Fruit fly (Drosophila melanogaster) whole organism, wandering third instar larva: ENCODE measurements around the gene Ptp99A.
A peak's percentile ranks its signal among the peaks of the same experiment; 100 is the strongest.

Experiments
- Abd-B ChIP-seq: fragments of >200 bp; optimal IDR thresholded peaks from 2 replicates; lab custom pipeline; 2017; ENCODE audit warnings: missing biosample characterization, missing genetic modification characterization
- CG9705 ChIP-seq: fragments of 200-800 bp; sonication (Bioruptor generic); optimal IDR thresholded peaks from 2 replicates; lab custom pipeline; 2018; ENCODE audit warnings: missing biosample characterization, mild to moderate bottlenecking, missing genetic modification characterization
- CrebA ChIP-seq: fragments of 200-800 bp; sonication (Bioruptor generic); optimal IDR thresholded peaks from 2 replicates; lab custom pipeline; 2016; ENCODE audit warnings: missing biosample characterization, mild to moderate bottlenecking, missing genetic modification characterization, borderline replicate concordance
- Dfd ChIP-seq: fragments of >200 bp; optimal IDR thresholded peaks from 2 replicates; lab custom pipeline; 2017; ENCODE audit warnings: missing biosample characterization, missing genetic modification characterization
- Dif ChIP-seq: fragments of 200-275, 200-300 bp; sonication (Bioruptor generic); optimal IDR thresholded peaks from 2 replicates; lab custom pipeline; 2018; ENCODE audit warnings: missing biosample characterization, missing genetic modification characterization; ENCODE audit not compliant: partially characterized antibody
- GATAd ChIP-seq: sonication (Bioruptor generic); optimal IDR thresholded peaks from 2 replicates; lab custom pipeline; 2016; ENCODE audit warnings: missing biosample characterization, missing genetic modification characterization
- HLH106 ChIP-seq: fragments of 200-800 bp; optimal IDR thresholded peaks from 3 replicates; lab custom pipeline; 2019; ENCODE audit warnings: missing biosample characterization, mild to moderate bottlenecking, missing genetic modification characterization, moderate library complexity
- Hnf4 ChIP-seq: fragments of 200-800 bp; sonication (Bioruptor generic); optimal IDR thresholded peaks from 2 replicates; lab custom pipeline; 2016; ENCODE audit warnings: missing biosample characterization, mild to moderate bottlenecking, missing genetic modification characterization
- Hr83 ChIP-seq: fragments of 200-300 bp; sonication (Bioruptor generic); optimal IDR thresholded peaks from 2 replicates; lab custom pipeline; 2016; ENCODE audit warnings: missing biosample characterization, mild to moderate bottlenecking, missing genetic modification characterization, moderate library complexity; ENCODE audit not compliant: poor library complexity, severe bottlenecking
- Jra ChIP-seq: sonication (Bioruptor generic); optimal IDR thresholded peaks from 2 replicates; lab custom pipeline; 2016; ENCODE audit warnings: missing biosample characterization, missing genetic modification characterization
- Mio ChIP-seq: sonication (Bioruptor generic); optimal IDR thresholded peaks from 2 replicates; lab custom pipeline; 2016; ENCODE audit warnings: missing biosample characterization, missing genetic modification characterization
- Myc ChIP-seq: fragments of >200 bp; optimal IDR thresholded peaks from 2 replicates; lab custom pipeline; 2017
- N ChIP-seq: fragments of >200 bp; optimal IDR thresholded peaks from 2 replicates; lab custom pipeline; 2018; ENCODE audit warnings: missing biosample characterization, missing external identifiers, missing genetic modification characterization
- OdsH ChIP-seq: fragments of 200-800 bp; sonication (Bioruptor generic); optimal IDR thresholded peaks from 2 replicates; lab custom pipeline; 2016; ENCODE audit warnings: missing biosample characterization, mild to moderate bottlenecking, missing genetic modification characterization
- Rel ChIP-seq, 2 experiments: fragments of 200-800 bp; sonication (Bioruptor generic) in 1 of 2; optimal IDR thresholded peaks; 2 replicates in 1 of 2; 3 replicates in 1 of 2; lab custom pipeline; 2016 to 2019; ENCODE audit warnings: mild to moderate bottlenecking in 2 of 2, missing biosample characterization in 2 of 2, missing genetic modification characterization in 2 of 2, moderate library complexity in 1 of 2
- Sp1 ChIP-seq: fragments of 200-800 bp; sonication (Bioruptor generic); optimal IDR thresholded peaks from 3 replicates; lab custom pipeline; 2019; ENCODE audit warnings: missing biosample characterization, mild to moderate bottlenecking, missing genetic modification characterization, moderate library complexity
- Vsx2 ChIP-seq: fragments of 200-300, 225-300 bp; sonication (Bioruptor generic); optimal IDR thresholded peaks from 2 replicates; lab custom pipeline; 2018; ENCODE audit warnings: missing biosample characterization, missing genetic modification characterization; ENCODE audit not compliant: partially characterized antibody
- brk ChIP-seq: fragments of 200-800 bp; sonication (Bioruptor generic); optimal IDR thresholded peaks from 2 replicates; lab custom pipeline; 2016; ENCODE audit warnings: missing biosample characterization, mild to moderate bottlenecking, missing genetic modification characterization
- dl ChIP-seq, 2 experiments: fragments of 175-275, 200-275 bp in 1 of 2; fragments of 200-275 bp in 1 of 2; sonication (Bioruptor generic); optimal IDR thresholded peaks; lab custom pipeline; 2018; ENCODE audit warnings: mild to moderate bottlenecking in 2 of 2, missing biosample characterization in 2 of 2, missing genetic modification characterization in 2 of 2, moderate library complexity in 2 of 2; ENCODE audit not compliant: partially characterized antibody in 2 of 2, insufficient read depth in 1 of 2
- dmrt93B ChIP-seq: fragments of 200-800 bp; sonication (Bioruptor generic); optimal IDR thresholded peaks from 2 replicates; lab custom pipeline; 2018; ENCODE audit warnings: missing biosample characterization, mild to moderate bottlenecking, missing genetic modification characterization
- ey ChIP-seq: fragments of 200-800 bp; sonication (Bioruptor generic); optimal IDR thresholded peaks from 2 replicates; lab custom pipeline; 2016; ENCODE audit warnings: missing biosample characterization, missing genetic modification characterization
- foxo ChIP-seq, 2 experiments: fragments of 200-800 bp; sonication (Bioruptor generic); optimal IDR thresholded peaks; 2 replicates in 1 of 2; 3 replicates in 1 of 2; lab custom pipeline; 2016 to 2017; ENCODE audit warnings: missing biosample characterization in 2 of 2, missing genetic modification characterization in 2 of 2
- fru ChIP-seq: fragments of 200-800 bp; sonication (Bioruptor generic); optimal IDR thresholded peaks from 3 replicates; lab custom pipeline; 2016; ENCODE audit warnings: missing biosample characterization, mild to moderate bottlenecking, missing genetic modification characterization
- h ChIP-seq: fragments of 200-800 bp; sonication (Bioruptor generic); optimal IDR thresholded peaks from 3 replicates; lab custom pipeline; 2016; ENCODE audit warnings: missing biosample characterization, mild to moderate bottlenecking, missing genetic modification characterization
- jim ChIP-seq: fragments of 175-275, 200-325 bp; sonication (Bioruptor generic); optimal IDR thresholded peaks from 2 replicates; lab custom pipeline; 2016; ENCODE audit warnings: missing biosample characterization, mild to moderate bottlenecking, missing genetic modification characterization
- pan ChIP-seq: fragments of >200 bp; optimal IDR thresholded peaks from 2 replicates; lab custom pipeline; 2017
- rgr ChIP-seq: fragments of 200-800 bp; sonication (Bioruptor generic); optimal IDR thresholded peaks from 3 replicates; lab custom pipeline; 2016; ENCODE audit warnings: missing biosample characterization, mild to moderate bottlenecking, missing genetic modification characterization
- sv ChIP-seq: fragments of 200-800 bp; sonication (Bioruptor generic); optimal IDR thresholded peaks from 3 replicates; lab custom pipeline; 2016; ENCODE audit warnings: missing biosample characterization, missing genetic modification characterization
- tai ChIP-seq: sonication (Bioruptor generic); optimal IDR thresholded peaks from 2 replicates; lab custom pipeline; 2016; ENCODE audit warnings: missing biosample characterization, missing genetic modification characterization
- usp ChIP-seq: fragments of >200 bp; optimal IDR thresholded peaks from 2 replicates; lab custom pipeline; 2017; ENCODE audit warnings: missing biosample characterization, missing genetic modification characterization
- woc ChIP-seq: sonication (Bioruptor generic); optimal IDR thresholded peaks from 2 replicates; lab custom pipeline; 2016; ENCODE audit warnings: missing biosample characterization, mild to moderate bottlenecking, missing genetic modification characterization

Ptp99A gene

dm6 chr3R:29479922-29480321, 102.5 kb downstream of the Ptp99A start:
- TF ChIP-seq h (peak; percentile 4), dl (GFP tag; optimal IDR thresholded peaks at IDR 0.05; lab: Kevin White, UChicago; ENCODE audit: insufficient read depth in 1 of 2, partially characterized antibody in 2 of 2) (no peak), Hr83 (GFP tag; lab: Kevin White, UChicago) (peak; percentile 30)
- TF ChIP-seq, all 38 proteins: peak for 2

dm6 chr3R:29489209-29489608, 111.8 kb downstream of the Ptp99A start, which contains the start of the genes CG2321 and CG2006:
TSS of gene CG2321 (minus strand) at chr3R:29489265.
TSS of gene CG2006 (plus strand) at chr3R:29489468.
- TF ChIP-seq fru (peak; percentile 46), HLH106 (tag; lab: Kevin White, UChicago) (peak; percentile 70), sv (peak; percentile 41), Hnf4 (GFP tag; lab: Kevin White, UChicago) (no peak), Abd-B (no peak), dmrt93B (GFP tag; lab: Kevin White, UChicago) (no peak), CG9705 (peak; percentile 37), Rel (GFP tag; optimal IDR thresholded peaks at IDR 0.05; lab: Kevin White, UChicago) (no peak), Rel (tag; optimal IDR thresholded peaks at IDR 0.05; lab: Kevin White, UChicago) (no peak), OdsH (GFP tag; lab: Kevin White, UChicago) (peak; percentile 22), Sp1 (GFP tag; lab: Kevin White, UChicago) (peak; percentile 43), foxo (GFP tag; optimal IDR thresholded peaks at IDR 0.05; lab: Kevin White, UChicago) (peak in 1 of 2 experiments; percentile 63), ey (peak; percentile 32)

dm6 chr3R:29490912-29491311, 113.5 kb downstream of the Ptp99A start, which contains the start of gene Spase12:
TSS of gene Spase12 (minus strand) at chr3R:29491150.
- TF ChIP-seq rgr (no peak), Myc (lab: Kevin White, UChicago) (peak; percentile 77), dmrt93B (GFP tag; lab: Kevin White, UChicago) (no peak), Vsx2 (GFP tag; lab: Kevin White, UChicago) (no peak), Dif (no peak), sv (no peak), Rel (GFP tag; optimal IDR thresholded peaks at IDR 0.05; lab: Kevin White, UChicago) (no peak), Rel (tag; optimal IDR thresholded peaks at IDR 0.05; lab: Kevin White, UChicago) (no peak)

dm6 chr3R:29493242-29493944, 115.9 kb downstream of the Ptp99A start, which contains the start of the genes CG2310 and Diedel:
TSS of gene CG2310 (minus strand) at chr3R:29493518.
TSS of gene Diedel (plus strand) at chr3R:29493852.
- no peak for TF ChIP-seq GATAd (GFP tag; lab: Kevin White, UChicago)
- TF ChIP-seq pan (lab: Kevin White, UChicago) = no peak
- no peak for TF ChIP-seq Rel (GFP tag; optimal IDR thresholded peaks at IDR 0.05; lab: Kevin White, UChicago)
- TF ChIP-seq Rel (tag; optimal IDR thresholded peaks at IDR 0.05; lab: Kevin White, UChicago) = peak; percentile 31
- TF ChIP-seq CG9705 = no peak
- no peak for TF ChIP-seq usp (GFP tag; lab: Kevin White, UChicago)
- TF ChIP-seq N = peak; percentile 75
- no peak for TF ChIP-seq woc
- TF ChIP-seq Hnf4 (GFP tag; lab: Kevin White, UChicago) = no peak
- TF ChIP-seq Mio (GFP tag; lab: Kevin White, UChicago) = no peak
- peak; percentile 88 for TF ChIP-seq Dif
- peak; percentile 90 for TF ChIP-seq Vsx2 (GFP tag; lab: Kevin White, UChicago)
- peak; percentile 37 for TF ChIP-seq Hr83 (GFP tag; lab: Kevin White, UChicago)

dm6 chr3R:29494482-29494881, 117.0 kb downstream of the Ptp99A start, which contains the start of gene FipoQ:
TSS of gene FipoQ (plus strand) at chr3R:29494782.
- no peak for TF ChIP-seq ey
- TF ChIP-seq Sp1 (GFP tag; lab: Kevin White, UChicago) = no peak
- TF ChIP-seq tai (GFP tag; lab: Kevin White, UChicago) = no peak
- TF ChIP-seq Dfd (GFP tag; lab: Kevin White, UChicago) = no peak
- TF ChIP-seq pan (lab: Kevin White, UChicago) = no peak
- TF ChIP-seq Abd-B = no peak
- TF ChIP-seq jim (GFP tag; lab: Kevin White, UChicago) = no peak
- TF ChIP-seq Jra (GFP tag; lab: Kevin White, UChicago) = no peak
- no peak for TF ChIP-seq Hr83 (GFP tag; lab: Kevin White, UChicago)
- TF ChIP-seq brk (GFP tag; lab: Kevin White, UChicago) = no peak
- TF ChIP-seq N = no peak
- TF ChIP-seq OdsH (GFP tag; lab: Kevin White, UChicago) = no peak
- TF ChIP-seq CrebA = no peak
